Worm (Caenorhabditis elegans): ENCODE measurements around the gene fut-6.
A peak's percentile ranks its signal among the peaks of the same experiment; 100 is the strongest.

The fut-6 gene

ce11 chrII:4703011-4703410 is 47.3 kb upstream of the fut-6 start (continued):
- TF ChIP-seq ekl-4 (GFP tag; IDR thresholded peaks at IDR 0.05): peak; percentile 74
- 0 out of 2 replicates have a peak, but pooled peaks have one; percentile 28 for TF ChIP-seq nfyb-1 (GFP tag; IDR thresholded peaks at IDR 0.05)
- no peak for TF ChIP-seq cebp-1 (GFP tag; IDR thresholded peaks at IDR 0.05)
- TF ChIP-seq cebp-1 (tag; optimal IDR thresholded peaks at IDR 0.05): peak; percentile 58
- no peak for TF ChIP-seq ceh-79 (tag; optimal IDR thresholded peaks at IDR 0.05)
- peak; percentile 92 for TF ChIP-seq hrde-1 (tag; optimal IDR thresholded peaks at IDR 0.05; ENCODE audit: borderline replicate concordance)
- no peak for TF ChIP-seq bed-2 (GFP tag; IDR thresholded peaks at IDR 0.05)
- TF ChIP-seq pha-4 (tag; optimal IDR thresholded peaks at IDR 0.05): no peak
- no peak for TF ChIP-seq let-526 (GFP tag; IDR thresholded peaks at IDR 0.05)
- no peak for TF ChIP-seq ceh-91 (GFP tag; IDR thresholded peaks at IDR 0.05)
- peak; percentile 11 for TF ChIP-seq atf-7 (tag; optimal IDR thresholded peaks at IDR 0.05)
- peak; percentile 51; the same call in 1 of the 2 replicates for TF ChIP-seq C17E4.6 (GFP tag; IDR thresholded peaks at IDR 0.05)
- no peak for TF ChIP-seq dpl-1 (GFP tag; optimal IDR thresholded peaks at IDR 0.05)
- TF ChIP-seq D2030.7 (GFP tag; IDR thresholded peaks at IDR 0.05): peak; percentile 57
- no peak for TF ChIP-seq egl-18 (GFP tag; IDR thresholded peaks at IDR 0.05)
- peak; percentile 62 for TF ChIP-seq F49E8.2 (tag; optimal IDR thresholded peaks at IDR 0.05; ENCODE audit: insufficient read depth)
- no peak for TF ChIP-seq T26A5.8 (tag; optimal IDR thresholded peaks at IDR 0.05)
- TF ChIP-seq Y56A3A.18 (GFP tag; IDR thresholded peaks at IDR 0.05): no peak
- TF ChIP-seq repo-1 (tag; optimal IDR thresholded peaks at IDR 0.05): peak; percentile 53
- TF ChIP-seq mel-28 (tag; optimal IDR thresholded peaks at IDR 0.05; ENCODE audit: borderline replicate concordance): no peak
- TF ChIP-seq ztf-6 (GFP tag; IDR thresholded peaks at IDR 0.05): no peak
- TF ChIP-seq snpc-3.4 (tag; optimal IDR thresholded peaks at IDR 0.05): peak; percentile 48
- TF ChIP-seq aptf-3 (GFP tag; IDR thresholded peaks at IDR 0.05): no peak
- no peak for TF ChIP-seq F57C9.4 (tag; optimal IDR thresholded peaks at IDR 0.05)
- peak; percentile 2 for TF ChIP-seq athp-1 (tag; optimal IDR thresholded peaks at IDR 0.05)
- peak; percentile 19 for TF ChIP-seq F23B12.7 (tag; optimal IDR thresholded peaks at IDR 0.05; ENCODE audit: insufficient read depth)
- no peak for TF ChIP-seq hlh-26 (GFP tag; conservative IDR thresholded peaks at IDR 0.05)
- TF ChIP-seq B0336.3 (GFP tag; IDR thresholded peaks at IDR 0.05): peak; percentile 70; the same call in 1 of the 2 replicates
- no peak for TF ChIP-seq pbrm-1 (GFP tag; IDR thresholded peaks at IDR 0.05)
- TF ChIP-seq lin-26 (GFP tag; IDR thresholded peaks at IDR 0.05): peak; percentile 78
- TF ChIP-seq mxl-1 (tag; optimal IDR thresholded peaks at IDR 0.05): no peak
- TF ChIP-seq madf-3 (GFP tag; IDR thresholded peaks at IDR 0.05): peak; percentile 76
- TF ChIP-seq B0019.2 (GFP tag; conservative IDR thresholded peaks at IDR 0.05): no peak
- peak; percentile 46 for TF ChIP-seq snpc-1.3 (tag; optimal IDR thresholded peaks at IDR 0.05; ENCODE audit: insufficient read depth)
- no peak for TF ChIP-seq lag-1 (GFP tag; IDR thresholded peaks at IDR 0.05)
- no peak for TF ChIP-seq C06A6.2 (GFP tag; conservative IDR thresholded peaks at IDR 0.05)
- TF ChIP-seq sptf-2 (GFP tag; optimal IDR thresholded peaks at IDR 0.05): no peak
- TF ChIP-seq snpc-4 (GFP tag; optimal IDR thresholded peaks at IDR 0.05): no peak
- no peak for TF ChIP-seq snpc-4 (tag; optimal IDR thresholded peaks at IDR 0.05)
- TF ChIP-seq ztf-3 (GFP tag; optimal IDR thresholded peaks at IDR 0.05): no peak
- no peak for TF ChIP-seq aptf-2 (GFP tag; conservative IDR thresholded peaks at IDR 0.05)
- TF ChIP-seq lin-40 (tag; optimal IDR thresholded peaks at IDR 0.05): no peak
- no peak for TF ChIP-seq nhr-90 (tag; optimal IDR thresholded peaks at IDR 0.05)
- no peak for TF ChIP-seq let-607 (tag; optimal IDR thresholded peaks at IDR 0.05)
- TF ChIP-seq ztf-22 (GFP tag; optimal IDR thresholded peaks at IDR 0.05): no peak
- peak; percentile 36; the same call in 1 of the 2 replicates for TF ChIP-seq F33H1.4 (GFP tag; IDR thresholded peaks at IDR 0.05)
- peak; percentile 16 for TF ChIP-seq him-1 (tag; optimal IDR thresholded peaks at IDR 0.05)
- TF ChIP-seq tbp1 (GFP tag; optimal IDR thresholded peaks at IDR 0.05): peak; percentile 6
